Worm (Caenorhabditis elegans): Measurements from ENCODE around the gene R193.6.

R193.6 gene

DNA sequence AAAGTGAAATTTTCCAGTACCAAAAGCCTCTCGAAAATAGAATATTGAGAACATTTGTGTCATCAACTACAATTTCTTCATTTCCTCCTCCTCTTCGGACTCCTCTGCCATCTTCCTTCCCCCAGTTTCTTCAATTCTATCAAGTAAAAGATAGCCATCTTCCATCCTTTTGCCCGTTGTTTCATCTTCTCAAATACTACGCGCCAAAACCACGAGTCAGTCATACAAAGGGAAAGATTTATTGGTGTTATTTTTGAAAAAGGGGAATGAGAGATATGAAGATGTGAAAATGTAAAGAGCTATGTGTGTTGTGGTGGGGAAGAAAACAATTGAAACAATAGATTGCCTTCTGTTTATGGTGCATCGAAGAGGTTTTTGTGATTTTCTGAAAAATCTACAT is 26.4 kb upstream of the R193.6 start:
- TF ChIP-seq D1046.2 (GFP tag; IDR thresholded peaks at IDR 0.05) (no peak), nhr-11 (tag; optimal IDR thresholded peaks at IDR 0.05) (peak; percentile 47), hlh-30 (tag; optimal IDR thresholded peaks at IDR 0.05; ENCODE audit: insufficient read depth) (peak; percentile 85), duxl-1 (tag; optimal IDR thresholded peaks at IDR 0.05; ENCODE audit: poor library complexity) (no peak), lsy-2 (tag; optimal IDR thresholded peaks at IDR 0.05) (peak in 1 of 2 experiments; percentile 3), hlh-11 (tag; optimal IDR thresholded peaks at IDR 0.05) (peak; percentile 1), nhr-28 (tag; optimal IDR thresholded peaks at IDR 0.05) (peak; percentile 31), mep-1 (tag; optimal IDR thresholded peaks at IDR 0.05) (peak; percentile 20), mxl-3 (GFP tag; optimal IDR thresholded peaks at IDR 0.05) (peak; percentile 6), unc-62 (GFP tag; optimal IDR thresholded peaks at IDR 0.05 in 1 of 2) (peak in 1 of 2 experiments; percentile 100), unc-62 (tag; optimal IDR thresholded peaks at IDR 0.05) (no peak)

DNA sequence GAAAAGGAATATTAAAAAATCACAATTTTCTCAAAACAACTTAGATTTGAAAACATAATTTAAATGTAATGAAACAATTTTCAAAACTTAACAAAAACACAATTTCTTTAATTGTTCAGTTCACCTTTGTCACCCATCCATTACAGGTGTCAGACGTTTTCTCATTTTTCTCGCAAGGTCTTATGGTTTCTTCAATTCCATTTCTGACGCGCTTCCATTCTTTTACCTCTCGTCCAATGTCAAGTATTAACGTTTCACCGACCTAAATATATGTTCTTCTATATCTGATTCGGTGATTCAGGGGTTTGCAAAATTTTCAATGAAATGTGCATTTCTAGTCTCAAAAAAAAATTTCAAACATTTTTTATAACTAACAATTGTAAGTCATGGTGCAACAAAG is 25.1 kb upstream of the R193.6 start:
- TF ChIP-seq Y75B8A.6 (GFP tag; IDR thresholded peaks at IDR 0.05) = no peak

DNA sequence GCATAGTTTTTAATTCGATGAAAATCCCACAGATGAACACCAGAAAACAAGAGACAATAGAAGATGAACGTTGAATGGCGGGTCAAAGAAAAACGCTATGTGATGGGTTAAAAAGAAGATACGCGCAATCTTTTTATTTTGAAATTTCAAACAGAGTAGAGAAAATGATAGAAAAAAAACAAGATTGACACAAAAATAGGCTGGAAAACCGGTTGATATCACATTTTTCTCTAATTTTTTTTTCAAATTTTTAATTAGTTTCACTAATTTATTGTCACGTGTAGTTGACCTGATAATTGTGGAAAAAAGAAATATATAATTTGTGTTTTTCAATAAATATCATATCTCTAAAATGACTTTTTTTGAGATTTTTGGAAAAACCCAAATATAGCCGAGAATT is 24.4 kb upstream of the R193.6 start, which contains the start of gene C05D9.9:
Gene C05D9.9 (minus strand): TSS at position 101 of the 400 bp plus-strand sequence.
- no peak for TF ChIP-seq mxl-2 (GFP tag; conservative IDR thresholded peaks at IDR 0.05)
- peak; percentile 2 for TF ChIP-seq hlh-30 (tag; optimal IDR thresholded peaks at IDR 0.05; ENCODE audit: insufficient read depth)
- TF ChIP-seq dmd-6 (GFP tag; IDR thresholded peaks at IDR 0.05) = peak; percentile 34; the same call in 1 of the 2 replicates
- TF ChIP-seq aha-1 (tag) = peak; percentile 88
- 0 out of 2 replicates have a peak, but pooled peaks have one; percentile 10 for TF ChIP-seq tra-1 (GFP tag; IDR thresholded peaks at IDR 0.05)

DNA sequence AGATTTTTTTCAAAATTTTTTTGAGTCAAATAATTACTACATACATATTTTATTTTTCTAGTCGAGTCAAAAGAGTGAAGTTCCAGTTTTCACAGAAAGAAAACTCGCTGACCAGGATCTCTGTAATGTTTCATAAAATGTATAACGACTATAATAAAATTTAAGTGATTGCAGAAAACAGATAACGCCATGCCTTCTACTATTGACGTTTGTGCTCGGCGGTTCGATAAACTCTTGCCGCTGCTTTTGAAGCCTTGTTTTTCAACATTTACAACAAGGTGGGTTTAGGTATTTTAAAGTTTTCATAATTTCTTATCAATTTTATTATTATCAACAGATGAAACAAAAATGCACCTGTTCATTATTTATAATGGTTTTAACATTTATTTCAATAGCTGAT is 23.2 kb upstream of the R193.6 start, which contains the start of gene lmp-2:
Gene lmp-2 (plus strand): TSS at position 190 of the 400 bp plus-strand sequence.
- TF ChIP-seq php-3 (GFP tag; IDR thresholded peaks at IDR 0.05) (peak; percentile 88), pqm-1 (tag; optimal IDR thresholded peaks at IDR 0.05) (peak; percentile 83), mep-1 (tag; optimal IDR thresholded peaks at IDR 0.05) (no peak), dve-1 (tag; optimal IDR thresholded peaks at IDR 0.05; ENCODE audit: insufficient read depth) (peak; percentile 62), Y48G9A.11 (GFP tag; IDR thresholded peaks at IDR 0.05) (no peak), nhr-28 (tag; optimal IDR thresholded peaks at IDR 0.05) (peak; percentile 73), hlh-11 (tag; optimal IDR thresholded peaks at IDR 0.05) (peak; percentile 42), daf-16 (GFP tag; optimal IDR thresholded peaks at IDR 0.05) (no peak), daf-16 (tag; optimal IDR thresholded peaks at IDR 0.05) (peak; percentile 93), nhr-25 (tag; optimal IDR thresholded peaks at IDR 0.05; ENCODE audit: borderline replicate concordance, insufficient read depth) (no peak)

DNA sequence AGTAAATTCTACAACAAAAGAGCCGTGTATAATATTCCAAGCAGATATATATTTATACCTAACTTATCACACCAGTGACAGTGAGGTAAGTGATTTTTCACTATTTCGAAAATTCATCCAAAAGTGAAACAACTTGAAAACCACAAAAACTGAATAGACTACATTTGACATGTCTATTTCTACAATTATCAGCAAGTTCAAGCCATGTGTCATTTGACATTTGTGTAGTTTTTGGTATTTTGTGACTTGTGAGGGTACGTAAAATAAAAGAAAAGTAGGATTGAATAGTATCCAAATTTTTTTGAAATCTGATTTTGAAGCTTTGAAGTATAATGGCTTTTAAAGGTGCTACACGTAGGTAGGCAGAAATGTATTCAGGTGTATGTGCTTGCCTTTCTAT is 22.4 kb upstream of the R193.6 start:
- peak; percentile 61 for TF ChIP-seq nhr-6 (tag; optimal IDR thresholded peaks at IDR 0.05)
- no peak for TF ChIP-seq dve-1 (tag; optimal IDR thresholded peaks at IDR 0.05; ENCODE audit: insufficient read depth)
- TF ChIP-seq nhr-28 (tag; optimal IDR thresholded peaks at IDR 0.05) = peak; percentile 74
- TF ChIP-seq aha-1 (tag) = peak; percentile 35
- TF ChIP-seq lin-13 (GFP tag; optimal IDR thresholded peaks at IDR 0.05) = no peak
- no peak for TF ChIP-seq zfp-3 (GFP tag; conservative IDR thresholded peaks at IDR 0.05)
- TF ChIP-seq pqm-1 (tag; optimal IDR thresholded peaks at IDR 0.05) = peak; percentile 11
- no peak for TF ChIP-seq rbr-2 (tag; optimal IDR thresholded peaks at IDR 0.05)
- no peak for TF ChIP-seq skn-1 (tag; optimal IDR thresholded peaks at IDR 0.05)
- peak; percentile 52 for TF ChIP-seq dmd-6 (GFP tag; IDR thresholded peaks at IDR 0.05)

DNA sequence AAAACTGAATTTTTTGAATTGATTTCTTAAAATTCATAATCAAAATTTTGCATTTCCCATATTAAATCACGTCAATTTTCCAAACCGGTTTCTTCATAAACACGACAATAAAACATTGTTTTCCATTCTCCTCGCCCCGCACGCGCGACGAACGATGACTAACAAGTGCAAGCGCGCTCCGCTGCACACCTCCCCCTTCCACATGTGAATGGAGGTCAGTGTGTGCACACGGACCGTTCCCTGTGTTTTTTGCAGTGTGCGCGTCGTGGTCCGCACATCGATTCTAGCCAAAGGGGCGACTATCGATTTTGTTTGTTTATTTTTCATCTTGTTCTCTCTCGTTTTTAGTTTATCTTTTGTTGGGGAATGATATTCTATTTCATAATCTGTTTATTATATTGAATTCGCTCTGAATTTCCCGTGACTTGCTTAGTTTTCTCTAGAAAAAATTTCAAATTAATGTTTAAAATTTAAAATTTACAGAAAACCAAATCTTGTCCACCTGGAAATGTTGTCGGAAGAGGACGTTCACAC is 20.0 kb upstream of the R193.6 start, which contains the start of gene snx-1:
Gene snx-1 (plus strand): TSS at position 484 of the 534 bp plus-strand sequence.
- TF ChIP-seq mxl-2 (GFP tag; conservative IDR thresholded peaks at IDR 0.05) (no peak), mxl-3 (GFP tag; optimal IDR thresholded peaks at IDR 0.05) (peak; percentile 96), php-3 (GFP tag; IDR thresholded peaks at IDR 0.05) (peak; percentile 33; the same call in 1 of the 2 replicates), Y5F2A.4 (GFP tag; optimal IDR thresholded peaks at IDR 0.05) (no peak), rbr-2 (tag; optimal IDR thresholded peaks at IDR 0.05) (peak; percentile 59), fkh-10 (GFP tag; optimal IDR thresholded peaks at IDR 0.05) (no peak), attf-4 (tag; optimal IDR thresholded peaks at IDR 0.05) (no peak), hlh-30 (tag; optimal IDR thresholded peaks at IDR 0.05; ENCODE audit: insufficient read depth) (peak; percentile 94), hlh-11 (tag; optimal IDR thresholded peaks at IDR 0.05) (peak; percentile 81), dmd-6 (GFP tag; IDR thresholded peaks at IDR 0.05) (peak; percentile 59), F26F4.8 (GFP tag; conservative IDR thresholded peaks at IDR 0.05) (no peak), ctbp-1 (GFP tag; IDR thresholded peaks at IDR 0.05) (no peak), nhr-28 (tag; optimal IDR thresholded peaks at IDR 0.05) (peak; percentile 81), lin-29 (GFP tag; IDR thresholded peaks at IDR 0.05) (no peak), nhr-6 (tag; optimal IDR thresholded peaks at IDR 0.05) (peak; percentile 74), pqm-1 (tag; optimal IDR thresholded peaks at IDR 0.05) (peak; percentile 18), hif-1 (tag; optimal IDR thresholded peaks at IDR 0.05) (peak in 1 of 2 experiments; percentile 52), lsy-2 (tag; optimal IDR thresholded peaks at IDR 0.05) (peak in 1 of 2 experiments; percentile 66), dve-1 (tag; optimal IDR thresholded peaks at IDR 0.05; ENCODE audit: insufficient read depth) (peak; percentile 51), lir-3 (tag; optimal IDR thresholded peaks at IDR 0.05) (no peak), spr-1 (tag; optimal IDR thresholded peaks at IDR 0.05) (no peak), daf-8 (GFP tag; IDR thresholded peaks at IDR 0.05) (no peak)

All from whole organism, L4 larva.